Worm (Caenorhabditis elegans) whole organism, L4/young adult: ENCODE data around the gene ZK180.5.
A peak's percentile ranks its signal among the peaks of the same experiment; 100 is the strongest.

Source experiments
- W03F9.2 ChIP-seq: fragments of 150-350 bp; optimal IDR thresholded peaks from 2 replicates; lab custom pipeline; 2014; ENCODE audit warnings: missing biosample characterization, missing genetic modification characterization
- dao-5 ChIP-seq: sonication (generic microtip); optimal IDR thresholded peaks from 2 replicates; lab custom pipeline; 2016; ENCODE audit warnings: missing genotype, missing genetic modification characterization, moderate library complexity, missing compliant biosample characterization

- TF ChIP-seq dao-5 (tag; lab: Kevin White, UChicago) (peak; percentile 25), W03F9.2 (tag; lab: Kevin White, UChicago) (peak; percentile 27)
Measured at ce11 chrIV:4469770-4470709, 46.9 kb downstream of the ZK180.5 start.
